Worm (Caenorhabditis elegans) whole organism, L3 larva: ENCODE data around the gene mrpl-42.

Experiments used
- R02D3.7 ChIP-seq: fragments of 150-350 bp; optimal IDR thresholded peaks from 2 replicates; lab custom pipeline; 2014; ENCODE audit warnings: missing biosample characterization, missing genetic modification characterization
- ZK546.5 ChIP-seq: sonication (generic microtip); optimal IDR thresholded peaks from 2 replicates; lab custom pipeline; 2017; ENCODE audit warnings: missing biosample characterization, missing genetic modification characterization
- aly-2 ChIP-seq: fragments of 150-350 bp; optimal IDR thresholded peaks from 2 replicates; lab custom pipeline; 2014; ENCODE audit warnings: missing biosample characterization, missing genetic modification characterization
- ama-1 ChIP-seq: fragments of 150-350 bp; optimal IDR thresholded peaks from 2 replicates; lab custom pipeline; 2018
- ceh-9 ChIP-seq: sonication (generic microtip); optimal IDR thresholded peaks from 2 replicates; lab custom pipeline; 2018; ENCODE audit warnings: missing biosample characterization, missing genetic modification characterization
- egl-27 ChIP-seq: sonication (generic microtip); optimal IDR thresholded peaks from 4 replicates; lab custom pipeline; 2017; ENCODE audit warnings: missing biosample characterization, missing genetic modification reagents, missing genetic modification characterization
- egl-5 ChIP-seq: fragments of 150-350 bp; optimal IDR thresholded peaks from 2 replicates; lab custom pipeline; 2017; ENCODE audit warnings: missing biosample characterization, missing genetic modification reagents, missing genetic modification characterization, inconsistent platforms
- elt-1 ChIP-seq: fragments of 150-350 bp; optimal IDR thresholded peaks from 2 replicates; lab custom pipeline; 2014; ENCODE audit warnings: missing biosample characterization, missing genetic modification characterization
- elt-3 ChIP-seq, 3 experiments: fragments of 150-350 bp in 1 of 3; sonication (generic microtip) in 2 of 3; optimal IDR thresholded peaks; 2 replicates in 2 of 3; 4 replicates in 1 of 3; lab custom pipeline; 2014 to 2017; ENCODE audit warnings: missing biosample characterization in 3 of 3, missing genetic modification characterization in 3 of 3
- eor-1 ChIP-seq, 2 experiments: fragments of 150-350 bp; optimal IDR thresholded peaks; 2 replicates each; lab custom pipeline; 2014 to 2018; ENCODE audit warnings: missing biosample characterization in 2 of 2, missing genetic modification characterization in 2 of 2
- fkh-10 ChIP-seq: sonication (generic microtip); optimal IDR thresholded peaks from 2 replicates; lab custom pipeline; 2017; ENCODE audit warnings: missing biosample characterization, missing genetic modification reagents, missing genetic modification characterization
- fkh-2 ChIP-seq: fragments of 150-350 bp; optimal IDR thresholded peaks from 2 replicates; lab custom pipeline; 2014; ENCODE audit warnings: missing biosample characterization, missing genetic modification reagents, missing genetic modification characterization
- lin-15B ChIP-seq: fragments of 150-350 bp; optimal IDR thresholded peaks from 2 replicates; lab custom pipeline; 2014; ENCODE audit warnings: missing biosample characterization, missing genetic modification characterization
- lin-39 ChIP-seq: fragments of 150-350 bp; optimal IDR thresholded peaks from 2 replicates; lab custom pipeline; 2018; ENCODE audit warnings: missing biosample characterization, missing genetic modification reagents, missing genetic modification characterization
- lsy-12 ChIP-seq: sonication (generic microtip); optimal IDR thresholded peaks from 2 replicates; lab custom pipeline; 2016; ENCODE audit warnings: mild to moderate bottlenecking, missing genetic modification characterization, missing compliant biosample characterization
- mdl-1 ChIP-seq: fragments of 150-350 bp; optimal IDR thresholded peaks from 2 replicates; lab custom pipeline; 2014; ENCODE audit warnings: missing biosample characterization, missing genetic modification characterization
- nfya-1 ChIP-seq: sonication (generic microtip); optimal IDR thresholded peaks from 2 replicates; lab custom pipeline; 2017; ENCODE audit warnings: missing genetic modification characterization, mild to moderate bottlenecking, missing compliant biosample characterization, antibody characterized with exemption, moderate library complexity; ENCODE audit not compliant: insufficient read depth
- nhr-12 ChIP-seq: fragments of 150-350 bp; optimal IDR thresholded peaks from 2 replicates; lab custom pipeline; 2014; ENCODE audit warnings: missing biosample characterization, missing genetic modification characterization
- nhr-23 ChIP-seq: fragments of 150-350 bp; optimal IDR thresholded peaks from 2 replicates; lab custom pipeline; 2014; ENCODE audit warnings: missing biosample characterization, missing genetic modification reagents, missing genetic modification characterization
- nhr-237 ChIP-seq: fragments of 150-350 bp; optimal IDR thresholded peaks from 2 replicates; lab custom pipeline; 2014; ENCODE audit warnings: missing biosample characterization, missing genetic modification characterization
- nhr-25 ChIP-seq: sonication (generic microtip); optimal IDR thresholded peaks from 2 replicates; lab custom pipeline; 2017; ENCODE audit warnings: missing biosample characterization, missing genetic modification characterization
- nhr-67 ChIP-seq: fragments of 150-350 bp; optimal IDR thresholded peaks from 2 replicates; lab custom pipeline; 2014; ENCODE audit warnings: missing biosample characterization, missing genetic modification characterization
- nhr-76 ChIP-seq: fragments of 150-350 bp; sonication (generic microtip); optimal IDR thresholded peaks from 5 replicates; lab custom pipeline; 2014; ENCODE audit warnings: missing biosample characterization, missing genetic modification characterization
- nhr-77 ChIP-seq: fragments of 150-350 bp; optimal IDR thresholded peaks from 2 replicates; lab custom pipeline; 2014; ENCODE audit warnings: missing biosample characterization, missing genetic modification characterization
- pha-4 ChIP-seq: fragments of 150-350 bp; optimal IDR thresholded peaks from 2 replicates; lab custom pipeline; 2014; ENCODE audit warnings: missing biosample characterization, missing genetic modification reagents, missing genetic modification characterization
- skn-1 ChIP-seq: fragments of 150-350 bp; optimal IDR thresholded peaks from 2 replicates; lab custom pipeline; 2014; ENCODE audit warnings: missing biosample characterization, missing genetic modification characterization
- tbx-2 ChIP-seq: sonication (generic microtip); optimal IDR thresholded peaks from 2 replicates; lab custom pipeline; 2016; ENCODE audit warnings: mild to moderate bottlenecking, missing genetic modification characterization, missing compliant biosample characterization
- unc-39 ChIP-seq: sonication (generic microtip); optimal IDR thresholded peaks from 4 replicates; lab custom pipeline; 2017; ENCODE audit warnings: missing biosample characterization, missing genetic modification characterization
- ztf-4 ChIP-seq: fragments of 150-350 bp; optimal IDR thresholded peaks from 2 replicates; lab custom pipeline; 2014; ENCODE audit warnings: missing biosample characterization, missing genetic modification characterization

The mrpl-42 gene

DNA sequence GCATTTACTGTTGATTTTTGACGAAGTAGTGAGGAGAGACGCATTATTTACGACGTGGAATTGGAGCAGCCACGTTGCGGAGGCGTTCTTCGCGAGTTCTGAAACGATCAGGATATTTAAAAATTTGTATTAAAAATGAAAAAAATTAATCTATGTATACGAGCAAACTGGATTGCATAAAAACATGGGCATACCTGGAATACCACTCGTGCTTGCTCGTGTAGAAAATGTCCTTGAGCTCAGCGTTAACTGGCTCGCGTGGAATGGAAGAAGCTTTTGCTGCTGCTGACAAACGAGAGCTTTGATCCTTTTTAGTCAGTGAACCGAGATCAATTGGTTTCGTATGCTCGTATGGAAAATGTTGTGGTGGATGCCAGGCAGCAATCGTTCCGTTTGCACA is 324 bp downstream of the mrpl-42 start, which contains the start of gene lpl-1:
Gene lpl-1, minus strand, starts transcription at position 101 of the 400 bp plus-strand sequence.
- TF ChIP-seq pha-4 (tag; lab: Kevin White, UChicago) (no peak), mdl-1 (tag; lab: Kevin White, UChicago) (no peak), ceh-9 (tag; lab: Kevin White, UChicago) (no peak), lin-15B (tag; lab: Kevin White, UChicago) (no peak), lin-39 (tag; lab: Kevin White, UChicago) (no peak), aly-2 (tag; lab: Kevin White, UChicago) (no peak), nfya-1 (tag; lab: Kevin White, UChicago) (no peak)

DNA sequence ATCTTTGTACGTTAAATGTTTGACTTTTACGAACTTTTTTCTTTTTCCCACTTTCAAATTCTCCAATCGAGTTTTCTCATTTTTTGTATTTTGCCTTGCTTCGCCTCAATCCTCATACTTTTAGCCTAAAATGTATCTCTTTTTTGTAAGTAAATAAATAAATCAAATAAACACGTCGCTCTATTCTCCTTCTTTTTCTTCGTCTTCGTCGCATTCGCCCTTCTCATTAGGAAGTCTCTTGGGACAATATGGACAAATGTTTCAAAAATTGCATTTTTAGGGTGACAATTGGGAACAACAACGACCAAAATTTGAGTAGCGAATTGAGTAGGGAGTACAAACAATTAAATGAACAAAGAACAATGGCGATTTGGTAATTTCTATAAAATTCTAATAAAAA is 2.2 kb downstream of the mrpl-42 start:
- TF ChIP-seq aly-2 (tag; lab: Kevin White, UChicago) (no peak), nhr-67 (tag; lab: Kevin White, UChicago) (no peak), elt-3 (tag; optimal IDR thresholded peaks at IDR 0.05; lab: Kevin White, UChicago) (no peak), nhr-237 (tag; lab: Kevin White, UChicago) (no peak), lin-39 (tag; lab: Kevin White, UChicago) (no peak), ceh-9 (tag; lab: Kevin White, UChicago) (no peak), lsy-12 (tag; lab: Kevin White, UChicago) (no peak), nhr-23 (tag; lab: Kevin White, UChicago) (no peak), ztf-4 (tag; lab: Kevin White, UChicago) (no peak), ZK546.5 (tag; lab: Kevin White, UChicago) (no peak), tbx-2 (no peak), unc-39 (tag; lab: Kevin White, UChicago) (no peak), R02D3.7 (tag; lab: Kevin White, UChicago) (no peak), fkh-10 (peak; percentile 82), nfya-1 (tag; lab: Kevin White, UChicago) (peak; percentile 8), nhr-12 (tag; lab: Kevin White, UChicago) (no peak), egl-27 (tag; lab: Kevin White, UChicago) (no peak)

DNA sequence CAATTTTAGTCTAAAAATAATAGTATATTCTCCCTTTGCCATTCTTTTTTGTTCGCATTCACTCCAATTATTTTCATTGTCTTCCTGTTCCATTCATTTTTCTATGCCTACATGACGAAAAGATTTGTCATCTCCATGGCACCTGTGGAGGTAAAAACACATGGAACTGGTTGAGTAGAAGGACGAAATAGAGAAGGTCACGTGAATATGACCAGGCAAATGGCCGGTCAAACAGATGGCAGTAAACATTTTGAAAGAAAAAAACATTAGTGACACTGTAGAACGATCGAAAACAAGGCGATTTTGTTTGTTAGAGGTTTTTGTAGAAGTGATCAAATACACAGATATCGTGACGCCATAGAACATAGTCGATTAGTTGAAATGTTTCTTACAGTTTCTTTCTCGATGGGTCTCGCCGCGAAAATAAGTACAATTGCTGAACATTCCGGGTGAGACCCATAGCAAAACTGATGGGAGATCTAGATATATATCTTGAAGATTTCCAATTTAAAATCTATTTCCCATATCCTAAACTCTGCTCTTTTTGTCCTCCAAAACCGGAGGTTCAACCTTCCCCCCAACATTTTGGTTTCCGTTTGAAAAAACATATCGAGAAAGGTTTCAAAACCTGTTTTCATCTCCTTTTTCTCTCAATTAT is 3.6 kb downstream of the mrpl-42 start:
- TF ChIP-seq ama-1 (lab: Kevin White, UChicago) (peak; percentile 6), mdl-1 (tag; lab: Kevin White, UChicago) (no peak), elt-1 (tag; lab: Kevin White, UChicago) (peak; percentile 12), nhr-25 (tag; lab: Kevin White, UChicago) (peak; percentile 42)
- TF ChIP-seq, all 47 proteins: peak for 3

DNA sequence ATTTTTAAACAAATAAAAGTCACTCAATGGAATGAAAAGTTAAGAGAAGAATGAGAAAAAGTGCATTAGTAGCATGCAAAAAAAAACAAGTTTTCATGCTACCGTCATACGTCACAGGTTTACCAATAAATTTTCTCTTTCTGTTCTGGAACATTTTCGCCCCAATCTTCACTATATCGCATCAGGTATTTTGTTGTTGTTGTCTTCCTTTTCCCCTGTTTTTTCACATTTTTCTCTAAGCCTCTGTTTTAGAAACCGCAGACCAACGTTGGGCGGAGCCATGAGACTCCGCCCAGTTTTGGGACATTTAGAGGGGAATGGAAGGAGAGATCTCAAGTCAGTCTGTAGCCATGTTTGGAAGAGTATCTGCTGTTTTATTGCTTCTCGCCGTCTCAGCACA is 6.0 kb downstream of the mrpl-42 start, which contains the start of gene msa-1:
Gene msa-1, plus strand, starts transcription at position 301 of the 400 bp plus-strand sequence.
- TF ChIP-seq skn-1 (tag; lab: Kevin White, UChicago) (no peak), egl-5 (peak; percentile 2)

DNA sequence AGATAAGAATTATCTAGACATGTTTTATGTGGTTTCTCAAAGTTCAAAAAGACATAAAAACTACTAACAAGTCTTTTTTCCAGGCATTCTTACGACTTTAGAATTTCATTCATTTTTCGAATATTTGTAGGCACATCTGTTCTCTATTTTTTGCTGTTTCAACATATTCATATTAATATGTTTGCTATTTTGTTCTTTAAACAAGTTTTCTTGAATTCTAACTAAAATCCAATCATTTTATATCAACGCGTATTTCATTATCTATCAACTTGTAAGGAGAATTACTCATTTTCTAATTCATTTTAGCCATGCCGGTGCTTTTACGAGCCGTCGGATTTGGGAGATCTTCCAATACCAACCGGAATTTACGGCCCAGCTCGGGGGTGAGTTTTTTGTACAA is 12.2 kb downstream of the mrpl-42 start, which contains the start of gene twk-8:
Gene twk-8, plus strand, starts transcription at position 301 of the 400 bp plus-strand sequence.
- TF ChIP-seq ceh-9 (tag; lab: Kevin White, UChicago) (no peak), fkh-2 (tag; lab: Kevin White, UChicago) (no peak), nfya-1 (tag; lab: Kevin White, UChicago) (no peak), nhr-25 (tag; lab: Kevin White, UChicago) (no peak), nhr-67 (tag; lab: Kevin White, UChicago) (no peak), lsy-12 (tag; lab: Kevin White, UChicago) (no peak), nhr-76 (no peak), pha-4 (tag; lab: Kevin White, UChicago) (no peak), mdl-1 (tag; lab: Kevin White, UChicago) (no peak), nhr-77 (no peak)

DNA sequence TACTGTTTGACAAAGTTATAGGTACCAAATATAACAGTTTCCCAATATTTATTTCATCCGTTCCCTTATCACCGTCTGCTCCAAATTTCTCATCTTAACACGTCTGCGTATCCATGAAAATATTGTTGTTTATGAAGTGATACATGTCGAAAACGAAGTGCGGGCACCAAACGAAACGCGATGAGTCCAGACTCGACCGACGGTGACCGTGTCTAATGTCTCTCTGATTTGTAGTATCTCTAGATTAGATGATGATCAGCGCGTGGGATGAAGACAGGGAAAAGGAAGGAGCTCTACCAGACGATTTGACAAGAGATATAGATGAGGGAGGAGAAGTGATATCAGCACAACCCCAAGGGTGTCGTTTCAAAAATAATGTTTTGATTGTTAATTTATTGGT is 14.1 kb downstream of the mrpl-42 start:
- TF ChIP-seq nfya-1 (tag; lab: Kevin White, UChicago) (peak; percentile 7), aly-2 (tag; lab: Kevin White, UChicago) (no peak), egl-5 (peak; percentile 59), nhr-237 (tag; lab: Kevin White, UChicago) (no peak), eor-1 (tag; optimal IDR thresholded peaks at IDR 0.05; lab: Kevin White, UChicago) (no peak)
